Fruit fly (Drosophila melanogaster) whole organism, embryonic: ENCODE measurements around the gene CG4297.

ENCODE experiments used
- Atf-2 ChIP-seq: fragments of 200-800 bp; sonication (Bioruptor generic); optimal IDR thresholded peaks from 2 replicates; lab custom pipeline; 2016; ENCODE audit warnings: missing biosample characterization, missing genetic modification characterization
- Atf3 ChIP-seq: fragments of 200-800 bp; sonication (Bioruptor generic); optimal IDR thresholded peaks from 3 replicates; lab custom pipeline; 2016; ENCODE audit warnings: missing biosample characterization, missing genetic modification characterization
- Blimp-1 ChIP-seq: fragments of 200-800 bp; sonication (Bioruptor generic); optimal IDR thresholded peaks from 3 replicates; lab custom pipeline; 2018; ENCODE audit warnings: missing biosample characterization, missing genetic modification characterization, mild to moderate bottlenecking, moderate library complexity, missing genetic modification reagents
- CG10209 ChIP-seq: fragments of 200-800 bp; sonication (Bioruptor generic); optimal IDR thresholded peaks from 3 replicates; lab custom pipeline; 2017; ENCODE audit warnings: missing biosample characterization, mild to moderate bottlenecking, missing genetic modification characterization, missing genetic modification reagents
- CG10565 ChIP-seq: fragments of 200-800 bp; sonication (Bioruptor generic); optimal IDR thresholded peaks from 3 replicates; lab custom pipeline; 2016; ENCODE audit warnings: missing biosample characterization, mild to moderate bottlenecking, missing genetic modification characterization
- CG1233 ChIP-seq: fragments of 200-800 bp; sonication (Bioruptor generic); optimal IDR thresholded peaks from 4 replicates; lab custom pipeline; 2018; ENCODE audit warnings: missing biosample characterization, mild to moderate bottlenecking, missing genetic modification characterization
- CG12391 ChIP-seq: fragments of 200-800 bp; sonication (Bioruptor generic); optimal IDR thresholded peaks from 3 replicates; lab custom pipeline; 2018; ENCODE audit warnings: missing biosample characterization, mild to moderate bottlenecking, missing genetic modification characterization, moderate library complexity
- CG13775 ChIP-seq: fragments of 200-800 bp; sonication (Bioruptor generic); optimal IDR thresholded peaks from 3 replicates; lab custom pipeline; 2017; ENCODE audit warnings: missing biosample characterization, mild to moderate bottlenecking, missing genetic modification characterization
- CG14441 ChIP-seq: fragments of 200-800 bp; sonication (Bioruptor generic); IDR thresholded peaks from 2 replicates; pipeline ENCODE4 v1.3.6; 2022; ENCODE audit warnings: missing biosample characterization, missing genetic modification characterization
- CG1529 ChIP-seq: fragments of 200-800 bp; sonication (Bioruptor generic); optimal IDR thresholded peaks from 3 replicates; lab custom pipeline; 2018; ENCODE audit warnings: missing biosample characterization, missing genetic modification characterization
- CG17186 ChIP-seq: fragments of 200-800 bp; sonication (Bioruptor generic); optimal IDR thresholded peaks from 3 replicates; lab custom pipeline; 2017; ENCODE audit warnings: missing biosample characterization, missing genetic modification reagents, missing genetic modification characterization
- CG17359 ChIP-seq: fragments of 200-800 bp; sonication (Bioruptor generic); optimal IDR thresholded peaks from 3 replicates; lab custom pipeline; 2018; ENCODE audit warnings: missing biosample characterization, mild to moderate bottlenecking, missing genetic modification characterization, moderate library complexity
- CG18619 ChIP-seq: fragments of 200-800 bp; sonication (Bioruptor generic); optimal IDR thresholded peaks from 3 replicates; lab custom pipeline; 2017; ENCODE audit warnings: missing biosample characterization, mild to moderate bottlenecking, missing genetic modification characterization
- CG2129 ChIP-seq: fragments of 200-800 bp; sonication (Bioruptor generic); IDR thresholded peaks from 2 replicates; pipeline ENCODE4 v1.3.6; 2022; ENCODE audit warnings: missing biosample characterization, missing genetic modification characterization; ENCODE audit not compliant: partially characterized antibody
- CG6813 ChIP-seq: fragments of 200-800 bp; sonication (Bioruptor generic); optimal IDR thresholded peaks from 2 replicates; lab custom pipeline; 2017; ENCODE audit warnings: missing biosample characterization, missing genetic modification characterization, mild to moderate bottlenecking, moderate library complexity, missing genetic modification reagents
- CG7745 ChIP-seq: fragments of 200-800 bp; sonication (Bioruptor generic); optimal IDR thresholded peaks from 2 replicates; lab custom pipeline; 2018; ENCODE audit warnings: missing biosample characterization, mild to moderate bottlenecking, missing genetic modification characterization, moderate library complexity
- CG7839 ChIP-seq: fragments of 200-800 bp; sonication (Bioruptor generic); optimal IDR thresholded peaks from 3 replicates; lab custom pipeline; 2018; ENCODE audit warnings: missing biosample characterization, mild to moderate bottlenecking, missing genetic modification characterization, moderate library complexity
- CG7963 ChIP-seq: fragments of 200-800 bp; sonication (Bioruptor generic); IDR thresholded peaks from 3 replicates; pipeline ENCODE4 v1.3.6; 2022; ENCODE audit warnings: missing biosample characterization, missing genetic modification characterization; ENCODE audit not compliant: partially characterized antibody
- Eip74EF ChIP-seq, 2 experiments: fragments of 200-800 bp in 1 of 2; fragments of >200 bp in 1 of 2; sonication (Bioruptor generic) in 1 of 2; optimal IDR thresholded peaks; 2 replicates each; lab custom pipeline; 2017 to 2019; ENCODE audit warnings: missing biosample characterization in 2 of 2, missing genetic modification characterization in 2 of 2, mild to moderate bottlenecking in 1 of 2, moderate library complexity in 1 of 2
- Fer2 ChIP-seq: fragments of 200-800 bp; sonication (Bioruptor generic); optimal IDR thresholded peaks from 2 replicates; lab custom pipeline; 2018; ENCODE audit warnings: missing biosample characterization, mild to moderate bottlenecking, missing genetic modification characterization, moderate library complexity
- Gsc ChIP-seq: fragments of 200-800 bp; sonication (Bioruptor generic); IDR thresholded peaks from 2 replicates; pipeline ENCODE4 v1.3.6; 2022; ENCODE audit warnings: missing biosample characterization, missing genetic modification characterization
- Lhr ChIP-seq: fragments of 200-800 bp; sonication (Bioruptor generic); optimal IDR thresholded peaks from 3 replicates; lab custom pipeline; 2017; ENCODE audit warnings: mild to moderate bottlenecking, missing biosample characterization, missing genetic modification reagents, missing genetic modification characterization
- Max ChIP-seq: fragments of 200-800 bp; sonication (Bioruptor generic); optimal IDR thresholded peaks from 2 replicates; lab custom pipeline; 2016; ENCODE audit warnings: missing biosample characterization, mild to moderate bottlenecking, missing genetic modification characterization
- Med ChIP-seq: fragments of 200-800 bp; sonication (Bioruptor generic); peaks from one replicate; lab custom pipeline; 2016; ENCODE audit warnings: missing biosample characterization, missing genetic modification characterization, mild to moderate bottlenecking, inconsistent platforms, moderate library complexity
- NC2β ChIP-seq: fragments of 200-800 bp; sonication (Bioruptor generic); optimal IDR thresholded peaks from 2 replicates; lab custom pipeline; 2016; ENCODE audit warnings: missing biosample characterization, missing genetic modification characterization
- NK7.1 ChIP-seq: fragments of 200-800 bp; sonication (Bioruptor generic); optimal IDR thresholded peaks from 3 replicates; lab custom pipeline; 2016; ENCODE audit warnings: missing biosample characterization, missing genetic modification characterization
- Opbp ChIP-seq: fragments of 200-800 bp; sonication (Bioruptor generic); IDR thresholded peaks from 3 replicates; pipeline ENCODE4 v1.3.6; 2022; ENCODE audit warnings: missing biosample characterization, missing genetic modification characterization; ENCODE audit not compliant: partially characterized antibody
- Tbp ChIP-seq: fragments of >200 bp; optimal IDR thresholded peaks from 2 replicates; lab custom pipeline; 2018; ENCODE audit warnings: missing biosample characterization, missing genetic modification characterization
- Xbp1 ChIP-seq: fragments of 200-800 bp; sonication (Bioruptor generic); optimal IDR thresholded peaks from 3 replicates; lab custom pipeline; 2016; ENCODE audit warnings: missing biosample characterization, mild to moderate bottlenecking, missing genetic modification characterization
- YL-1 ChIP-seq: fragments of 200-800 bp; sonication (Bioruptor generic); optimal IDR thresholded peaks from 3 replicates; lab custom pipeline; 2017; ENCODE audit warnings: missing biosample characterization, mild to moderate bottlenecking, missing genetic modification characterization
- ac ChIP-seq: fragments of 200-800 bp; sonication (Bioruptor generic); optimal IDR thresholded peaks from 3 replicates; lab custom pipeline; 2017; ENCODE audit warnings: missing biosample characterization, mild to moderate bottlenecking, missing genetic modification characterization
- al ChIP-seq: fragments of 200-800 bp; sonication (Bioruptor generic); IDR thresholded peaks from 2 replicates; pipeline ENCODE4 v1.3.6; 2022; ENCODE audit warnings: missing biosample characterization, missing genetic modification characterization
- aop ChIP-seq: fragments of 200-800 bp; sonication (Bioruptor generic); IDR thresholded peaks from 2 replicates; pipeline ENCODE4 v1.3.6; 2022; ENCODE audit warnings: missing biosample characterization, missing genetic modification characterization
- btn ChIP-seq: fragments of 200-800 bp; sonication (Bioruptor generic); optimal IDR thresholded peaks from 2 replicates; lab custom pipeline; 2016; ENCODE audit warnings: missing biosample characterization, missing genetic modification characterization
- cato ChIP-seq: fragments of 200-800 bp; sonication (Bioruptor generic); optimal IDR thresholded peaks from 2 replicates; lab custom pipeline; 2016; ENCODE audit warnings: missing biosample characterization, missing genetic modification characterization, borderline replicate concordance
- dan ChIP-seq: fragments of 200-800 bp; sonication (Bioruptor generic); IDR thresholded peaks from 2 replicates; pipeline ENCODE4 v1.3.6; 2022; ENCODE audit warnings: missing biosample characterization, missing genetic modification characterization
- disco-r ChIP-seq: fragments of 200-800 bp; sonication (Bioruptor generic); optimal IDR thresholded peaks from 2 replicates; lab custom pipeline; 2016; ENCODE audit warnings: missing biosample characterization, missing genetic modification characterization
- dysf ChIP-seq: fragments of 200-800 bp; sonication (Bioruptor generic); IDR thresholded peaks from 3 replicates; pipeline ENCODE4 v1.3.6; 2022; ENCODE audit warnings: missing biosample characterization, missing genetic modification characterization
- grau ChIP-seq: fragments of 200-800 bp; optimal IDR thresholded peaks from 3 replicates; lab custom pipeline; 2019; ENCODE audit warnings: missing biosample characterization, mild to moderate bottlenecking, missing genetic modification characterization, moderate library complexity
- kni ChIP-seq: fragments of 200-800 bp; sonication (Bioruptor generic); optimal IDR thresholded peaks from 3 replicates; lab custom pipeline; 2017; ENCODE audit warnings: mild to moderate bottlenecking, missing biosample characterization, missing genetic modification reagents, missing genetic modification characterization
- lilli ChIP-seq: fragments of 200-800 bp; sonication (Bioruptor generic); optimal IDR thresholded peaks from 3 replicates; lab custom pipeline; 2016; ENCODE audit warnings: missing biosample characterization, missing genetic modification characterization
- oc ChIP-seq: fragments of 200-800 bp; sonication (Bioruptor generic); optimal IDR thresholded peaks from 2 replicates; lab custom pipeline; 2018; ENCODE audit warnings: missing biosample characterization, mild to moderate bottlenecking, missing genetic modification characterization, moderate library complexity
- phol ChIP-seq: fragments of 200-800 bp; sonication (Bioruptor generic); optimal IDR thresholded peaks from 3 replicates; lab custom pipeline; 2018; ENCODE audit warnings: missing biosample characterization, mild to moderate bottlenecking, missing genetic modification characterization, moderate library complexity
- pum ChIP-seq: fragments of 200-800 bp; sonication (Bioruptor generic); optimal IDR thresholded peaks from 2 replicates; lab custom pipeline; 2016; ENCODE audit warnings: missing biosample characterization, missing genetic modification characterization
- sd ChIP-seq: fragments of 200-800 bp; sonication (Bioruptor generic); optimal IDR thresholded peaks from 3 replicates; lab custom pipeline; 2018; ENCODE audit warnings: missing biosample characterization, mild to moderate bottlenecking, missing genetic modification characterization, moderate library complexity
- seq ChIP-seq: fragments of 200-800 bp; sonication (Bioruptor generic); IDR thresholded peaks from 2 replicates; pipeline ENCODE4 v1.3.6; 2022; ENCODE audit warnings: missing biosample characterization, missing genetic modification characterization
- tin ChIP-seq: fragments of 200-800 bp; sonication (Bioruptor generic); optimal IDR thresholded peaks from 3 replicates; lab custom pipeline; 2016; ENCODE audit warnings: missing biosample characterization, missing genetic modification characterization
- toy ChIP-seq: fragments of 200-800 bp; sonication (Bioruptor generic); IDR thresholded peaks from 2 replicates; pipeline ENCODE4 v1.3.6; 2022; ENCODE audit warnings: missing biosample characterization, missing genetic modification characterization
- tup ChIP-seq: fragments of 200-800 bp; sonication (Bioruptor generic); optimal IDR thresholded peaks from 2 replicates; lab custom pipeline; 2016; ENCODE audit warnings: missing biosample characterization, mild to moderate bottlenecking, missing genetic modification characterization, moderate library complexity
- twi ChIP-seq: fragments of 200-800 bp; optimal IDR thresholded peaks from 2 replicates; lab custom pipeline; 2019; ENCODE audit warnings: missing biosample characterization, mild to moderate bottlenecking, missing genetic modification characterization, moderate library complexity

The CG4297 gene

DNA sequence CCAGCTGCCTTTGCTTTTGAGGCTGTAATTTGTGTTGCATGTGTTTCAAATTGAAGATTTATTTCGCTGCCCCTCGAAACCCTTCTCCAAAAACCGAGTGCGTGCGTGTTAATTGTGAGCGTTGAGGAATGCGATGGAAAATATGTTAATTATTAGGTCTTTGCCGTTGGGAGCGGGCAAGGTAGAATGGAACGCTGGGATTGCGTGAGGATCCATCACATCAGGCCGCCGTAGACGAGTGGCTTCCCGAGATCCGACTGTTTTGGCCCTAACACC is 30.6 kb downstream of the CG4297 start:
- TF ChIP-seq kni (GFP tag; lab: Kevin White, UChicago), result peak; percentile 13
- TF ChIP-seq NK7.1, result no peak
- TF ChIP-seq Med (GFP tag; lab: Kevin White, UChicago), result peak; percentile 30
- TF ChIP-seq lilli (GFP tag; lab: Kevin White, UChicago), result no peak
- no peak for TF ChIP-seq phol (tag; lab: Kevin White, UChicago)
- no peak for TF ChIP-seq dysf (GFP tag; lab: Robert Waterston, UW)
- TF ChIP-seq Tbp (GFP tag; lab: Kevin White, UChicago), result no peak
- no peak for TF ChIP-seq dan (GFP tag; lab: Robert Waterston, UW)
- TF ChIP-seq Atf-2 (GFP tag; lab: Kevin White, UChicago), result no peak
- TF ChIP-seq pum (GFP tag; lab: Kevin White, UChicago), result no peak
- no peak for TF ChIP-seq twi (tag; lab: Kevin White, UChicago)
- no peak for TF ChIP-seq Eip74EF (GFP tag; optimal IDR thresholded peaks at IDR 0.05; lab: Kevin White, UChicago)
- TF ChIP-seq CG17359 (tag; lab: Kevin White, UChicago), result no peak
- TF ChIP-seq CG1529 (GFP tag; lab: Kevin White, UChicago), result no peak
- TF ChIP-seq tin (GFP tag; lab: Kevin White, UChicago), result no peak
- no peak for TF ChIP-seq cato
- no peak for TF ChIP-seq al (GFP tag; lab: Robert Waterston, UW)
- 0 out of 3 replicates have a peak, but pooled peaks have one; percentile 27 for TF ChIP-seq Opbp (GFP tag; lab: Robert Waterston, UW)
- TF ChIP-seq CG13775, result no peak
- no peak for TF ChIP-seq NC2β (GFP tag; lab: Kevin White, UChicago)
- TF ChIP-seq disco-r, result no peak
- no peak for TF ChIP-seq CG7839 (tag; lab: Kevin White, UChicago)
- TF ChIP-seq CG7745 (tag; lab: Kevin White, UChicago), result peak; percentile 51
- TF ChIP-seq tup (GFP tag; lab: Kevin White, UChicago), result no peak
- TF ChIP-seq oc (tag; lab: Kevin White, UChicago), result no peak
- TF ChIP-seq sd (tag; lab: Kevin White, UChicago), result peak; percentile 26
- no peak for TF ChIP-seq CG2129 (GFP tag; lab: Robert Waterston, UW)
- no peak for TF ChIP-seq aop
- no peak for TF ChIP-seq CG10565 (GFP tag; lab: Kevin White, UChicago)
- no peak for TF ChIP-seq CG6813 (GFP tag; lab: Kevin White, UChicago)
- no peak for TF ChIP-seq grau (tag; lab: Kevin White, UChicago)

DNA sequence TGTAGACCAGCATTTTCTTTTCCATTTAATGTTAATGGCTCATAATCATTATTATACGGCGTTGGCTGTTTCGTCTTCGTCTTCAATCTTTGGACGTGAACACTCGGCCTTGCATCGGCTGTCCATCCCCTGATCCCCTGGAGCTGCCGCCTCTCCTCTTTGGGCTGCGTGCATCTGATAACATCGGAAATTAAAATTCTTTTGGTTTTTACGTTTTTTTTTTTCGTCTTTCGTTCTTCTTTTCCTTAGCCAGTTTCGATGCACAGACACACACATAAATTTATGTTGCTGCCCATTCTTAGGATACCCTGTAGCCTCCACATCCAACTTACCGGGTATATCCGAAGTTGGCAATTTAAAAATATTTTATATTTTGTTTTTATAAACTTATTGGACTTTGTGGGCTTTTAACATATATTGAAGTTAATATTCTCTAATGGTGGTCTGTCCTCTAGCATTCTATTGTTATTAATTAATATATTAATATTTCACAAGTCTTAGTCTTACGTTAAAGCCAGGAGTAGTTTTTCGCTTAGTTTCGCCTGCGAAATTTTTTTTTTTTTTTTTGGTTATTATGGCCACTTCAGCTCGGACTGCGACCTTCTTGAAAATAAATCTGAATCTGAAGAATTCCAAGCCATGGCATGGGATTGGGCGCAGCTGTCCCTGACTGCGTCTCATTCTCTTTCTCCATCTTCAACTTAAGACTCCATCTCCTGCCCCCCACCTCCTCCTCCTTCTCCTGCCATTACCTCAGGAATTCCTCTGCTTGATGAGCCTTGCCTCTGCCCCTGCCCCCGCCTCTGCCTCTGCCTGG is 31.2 kb downstream of the CG4297 start:
- no peak for TF ChIP-seq YL-1 (GFP tag; lab: Kevin White, UChicago)
- no peak for TF ChIP-seq CG1233 (GFP tag; lab: Kevin White, UChicago)
- TF ChIP-seq toy (GFP tag; lab: Robert Waterston, UW), result no peak
- TF ChIP-seq CG17186, result no peak
- TF ChIP-seq Xbp1 (GFP tag; lab: Kevin White, UChicago), result peak; percentile 29
- TF ChIP-seq CG12391 (tag; lab: Kevin White, UChicago), result peak; percentile 74
- peak; percentile 4 for TF ChIP-seq Max (GFP tag; lab: Kevin White, UChicago)
- TF ChIP-seq Lhr (GFP tag; lab: Kevin White, UChicago), result peak; percentile 35
- TF ChIP-seq seq (GFP tag; lab: Robert Waterston, UW), result no peak
- TF ChIP-seq Fer2 (tag; lab: Kevin White, UChicago), result no peak
- peak; percentile 9 for TF ChIP-seq CG18619 (GFP tag; lab: Kevin White, UChicago)
- peak; percentile 46 for TF ChIP-seq Blimp-1 (GFP tag; lab: Kevin White, UChicago)
- no peak for TF ChIP-seq CG7963
- TF ChIP-seq btn (GFP tag; lab: Kevin White, UChicago), result no peak
- TF ChIP-seq CG14441, result no peak
- TF ChIP-seq Atf3 (GFP tag; lab: Kevin White, UChicago), result no peak
- no peak for TF ChIP-seq Gsc (GFP tag; lab: Robert Waterston, UW)
- TF ChIP-seq ac (GFP tag; lab: Kevin White, UChicago), result peak; percentile 58
- TF ChIP-seq CG10209 (GFP tag; lab: Kevin White, UChicago), result peak; percentile 37
